Fruit fly (Drosophila melanogaster): ENCODE measurements around the gene Eig71Eg.
A peak's percentile ranks its signal among the peaks of the same experiment; 100 is the strongest.

The Eig71Eg gene

dm6 chr3L:15692794-15693532 lies 35.5 kb downstream of the Eig71Eg start (continued):
- TF ChIP-seq salr (GFP tag; optimal IDR thresholded peaks at IDR 0.05) = peak in 1 of 2 experiments; percentile 51
- no peak for TF ChIP-seq Lpt (GFP tag; optimal IDR thresholded peaks at IDR 0.05)
- TF ChIP-seq CG7368 (GFP tag; optimal IDR thresholded peaks at IDR 0.05) = no peak
- peak; percentile 13 for TF ChIP-seq CG10631 (GFP tag; optimal IDR thresholded peaks at IDR 0.05)
- TF ChIP-seq lz (GFP tag; optimal IDR thresholded peaks at IDR 0.05) = no peak
- no peak for TF ChIP-seq dac (GFP tag; optimal IDR thresholded peaks at IDR 0.05)
- TF ChIP-seq fkh (GFP tag; optimal IDR thresholded peaks at IDR 0.05) = no peak
- TF ChIP-seq CG8119 (GFP tag; IDR thresholded peaks at IDR 0.05) = no peak
- TF ChIP-seq vri (GFP tag; optimal IDR thresholded peaks at IDR 0.05) = no peak

- TF ChIP-seq CG8632 (GFP tag; optimal IDR thresholded peaks at IDR 0.05) (no peak), fkh (GFP tag; optimal IDR thresholded peaks at IDR 0.05) (peak; percentile 58), CG6792 (GFP tag; optimal IDR thresholded peaks at IDR 0.05) (no peak), Eip78C (GFP tag) (peak; percentile 69), cyc (GFP tag; optimal IDR thresholded peaks at IDR 0.05) (no peak)
Observed at dm6 chr3L:15694406-15694805, 37.0 kb downstream of the Eig71Eg start.

DNA sequence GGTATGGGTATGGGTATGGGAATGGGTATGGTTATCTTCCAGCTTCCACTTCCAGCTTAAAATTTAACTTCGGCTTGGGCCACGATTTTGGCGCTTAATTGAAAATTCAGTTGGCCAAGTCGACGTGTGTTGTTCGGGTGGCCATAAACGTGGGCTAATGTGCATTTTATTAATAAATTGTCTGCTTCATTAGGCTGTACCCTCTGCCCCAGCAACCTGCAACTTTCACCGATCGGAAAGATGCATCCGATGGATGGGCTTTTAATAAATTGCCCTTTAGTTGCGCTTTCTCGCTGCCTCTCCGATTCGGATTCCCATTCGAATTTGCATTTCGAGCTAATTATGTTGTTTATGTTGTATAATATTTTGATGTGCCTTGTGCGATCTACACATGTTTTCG lies 37.8 kb downstream of the Eig71Eg start:
- TF ChIP-seq Ets21C (GFP tag; optimal IDR thresholded peaks at IDR 0.05) (no peak), Blimp-1 (GFP tag; optimal IDR thresholded peaks at IDR 0.05) (peak; percentile 9), CG15336 (GFP tag; IDR thresholded peaks at IDR 0.05) (0 out of 2 replicates have a peak, but pooled peaks have one; percentile 15), Eip78C (GFP tag) (peak; percentile 4)

DNA sequence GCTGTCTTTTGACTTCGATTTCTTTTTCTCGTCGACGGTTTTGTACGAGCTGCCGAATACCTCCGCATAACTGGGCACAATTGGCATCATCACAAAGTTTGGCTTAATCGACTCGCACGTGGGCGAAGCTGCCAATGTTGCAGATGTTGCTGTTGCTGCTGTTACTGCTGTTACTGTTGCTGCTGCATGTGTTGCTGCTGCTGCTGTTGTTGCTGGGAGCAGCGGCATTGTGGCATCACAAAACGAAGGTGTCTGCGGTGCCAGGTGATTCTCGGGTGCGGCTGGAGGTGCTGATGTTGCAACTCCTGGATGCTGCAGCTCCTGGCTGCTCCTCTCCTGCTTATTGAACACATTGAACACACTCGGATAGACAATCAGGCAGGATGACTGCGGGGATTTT lies 40.5 kb downstream of the Eig71Eg start:
- TF ChIP-seq CG3919 (GFP tag; optimal IDR thresholded peaks at IDR 0.05) (peak; percentile 47), Gug (GFP tag; IDR thresholded peaks at IDR 0.05) (no peak), svp (GFP tag) (peak; percentile 55)

dm6 chr3L:15699626-15700337 lies 42.4 kb downstream of the Eig71Eg start, which contains the start of gene comm2:
TSS of gene comm2 (minus strand) at chr3L:15699850.
- TF ChIP-seq dsx (GFP tag; optimal IDR thresholded peaks at IDR 0.05; ENCODE audit: poor library complexity, severe bottlenecking) (no peak), Hr38 (GFP tag; optimal IDR thresholded peaks at IDR 0.05) (no peak), CG8319 (GFP tag; optimal IDR thresholded peaks at IDR 0.05) (no peak), achi (GFP tag; optimal IDR thresholded peaks at IDR 0.05) (peak; percentile 9), CG1621 (tag; optimal IDR thresholded peaks at IDR 0.05) (peak; percentile 61), OdsH (GFP tag; optimal IDR thresholded peaks at IDR 0.05) (no peak), CG15336 (GFP tag; IDR thresholded peaks at IDR 0.05) (peak; percentile 22; the same call in 1 of the 2 replicates), Sox102F (GFP tag; optimal IDR thresholded peaks at IDR 0.05) (peak; percentile 33), Blimp-1 (GFP tag; optimal IDR thresholded peaks at IDR 0.05) (peak; percentile 39), CG16779 (tag; optimal IDR thresholded peaks at IDR 0.05) (peak; percentile 30), Eip93F (GFP tag; optimal IDR thresholded peaks at IDR 0.05) (no peak), Sox14 (GFP tag; optimal IDR thresholded peaks at IDR 0.05) (no peak), svp (GFP tag) (no peak), ss (GFP tag; optimal IDR thresholded peaks at IDR 0.05) (peak in 1 of 2 experiments; percentile 15), fkh (GFP tag; optimal IDR thresholded peaks at IDR 0.05) (peak; percentile 38), CG3919 (GFP tag; optimal IDR thresholded peaks at IDR 0.05) (peak; percentile 24), CG10669 (GFP tag; optimal IDR thresholded peaks at IDR 0.05) (no peak), eg (GFP tag; IDR thresholded peaks at IDR 0.05) (peak; percentile 48; the same call in 1 of the 3 replicates), cyc (GFP tag; optimal IDR thresholded peaks at IDR 0.05) (no peak)
